Fruit fly (Drosophila melanogaster): Measurements from ENCODE around the gene CG34273.

CG34273 gene

dm6 chr3R:14470630-14471029 is 46.2 kb upstream of the CG34273 start (continued):
- TF ChIP-seq maf-S (GFP tag; optimal IDR thresholded peaks at IDR 0.05), result no peak
- TF ChIP-seq Sox102F (GFP tag; optimal IDR thresholded peaks at IDR 0.05), result peak; percentile 57
- TF ChIP-seq chn (GFP tag; optimal IDR thresholded peaks at IDR 0.05), result no peak
- peak; percentile 31 for TF ChIP-seq Hr3 (GFP tag; optimal IDR thresholded peaks at IDR 0.05)
- TF ChIP-seq sens-2 (GFP tag; IDR thresholded peaks at IDR 0.05), result no peak
- no peak for TF ChIP-seq CG6791 (GFP tag; IDR thresholded peaks at IDR 0.05; ENCODE audit: partially characterized antibody)
- no peak for TF ChIP-seq sug (tag; optimal IDR thresholded peaks at IDR 0.05)
- TF ChIP-seq Dbx (GFP tag; IDR thresholded peaks at IDR 0.05), result no peak
- peak; percentile 17 to 31 for TF ChIP-seq Pdp1 (GFP tag; optimal IDR thresholded peaks at IDR 0.05)
- peak in 1 of 2 experiments; percentile 26 for TF ChIP-seq Hr51 (GFP tag; optimal IDR thresholded peaks at IDR 0.05)
- no peak for TF ChIP-seq en (GFP tag; optimal IDR thresholded peaks at IDR 0.05)
- TF ChIP-seq Mrtf (GFP tag; IDR thresholded peaks at IDR 0.05), result no peak
- no peak for TF ChIP-seq shn (GFP tag; optimal IDR thresholded peaks at IDR 0.05)
- peak; percentile 33 for TF ChIP-seq CG16863 (GFP tag; optimal IDR thresholded peaks at IDR 0.05)
- no peak for TF ChIP-seq Dfd (GFP tag; optimal IDR thresholded peaks at IDR 0.05)
- TF ChIP-seq CG12769 (tag; optimal IDR thresholded peaks at IDR 0.05), result peak; percentile 11
- TF ChIP-seq exex (tag; optimal IDR thresholded peaks at IDR 0.05), result no peak
- peak; percentile 8 for TF ChIP-seq CG2875 (GFP tag; optimal IDR thresholded peaks at IDR 0.05)
- peak; percentile 43 for TF ChIP-seq CoRest (tag; optimal IDR thresholded peaks at IDR 0.05)
- TF ChIP-seq Abd-B (GFP tag; optimal IDR thresholded peaks at IDR 0.05), result peak; percentile 15
- no peak for TF ChIP-seq vnd (GFP tag; IDR thresholded peaks at IDR 0.05; ENCODE audit: partially characterized antibody)
- TF ChIP-seq CG10274 (GFP tag; optimal IDR thresholded peaks at IDR 0.05), result no peak
- TF ChIP-seq jigr1 (GFP tag; IDR thresholded peaks at IDR 0.05), result no peak
- TF ChIP-seq trem (tag; optimal IDR thresholded peaks at IDR 0.05), result peak; percentile 52
- TF ChIP-seq tx (GFP tag; optimal IDR thresholded peaks at IDR 0.05), result no peak
- no peak for TF ChIP-seq pb (GFP tag; optimal IDR thresholded peaks at IDR 0.05)
- TF ChIP-seq chinmo (GFP tag; IDR thresholded peaks at IDR 0.05; ENCODE audit: partially characterized antibody), result no peak
- TF ChIP-seq CrebB (tag; optimal IDR thresholded peaks at IDR 0.05), result no peak
- TF ChIP-seq CG12236 (GFP tag; optimal IDR thresholded peaks at IDR 0.05), result no peak
- no peak for TF ChIP-seq CG31224 (GFP tag; IDR thresholded peaks at IDR 0.05)
- TF ChIP-seq mirr (GFP tag; optimal IDR thresholded peaks at IDR 0.05), result no peak
- no peak for TF ChIP-seq crol (GFP tag; IDR thresholded peaks at IDR 0.05)
- no peak for TF ChIP-seq insv (GFP tag; optimal IDR thresholded peaks at IDR 0.05)
- TF ChIP-seq CG4404 (GFP tag; IDR thresholded peaks at IDR 0.05), result 0 out of 2 replicates have a peak, but pooled peaks have one; percentile 23
- no peak for TF ChIP-seq al (GFP tag; IDR thresholded peaks at IDR 0.05)
- TF ChIP-seq CG2678 (tag; optimal IDR thresholded peaks at IDR 0.05), result peak; percentile 27
- TF ChIP-seq ranshi (GFP tag; IDR thresholded peaks at IDR 0.05), result no peak; the same call in 1 of the 2 replicates
- TF ChIP-seq Doc3 (GFP tag; IDR thresholded peaks at IDR 0.05; ENCODE audit: partially characterized antibody), result no peak
- TF ChIP-seq Dip3 (GFP tag; optimal IDR thresholded peaks at IDR 0.05), result no peak
- no peak for TF ChIP-seq CG9437 (GFP tag; optimal IDR thresholded peaks at IDR 0.05)
- TF ChIP-seq Max (GFP tag; optimal IDR thresholded peaks at IDR 0.05), result no peak
- peak; percentile 53 for TF ChIP-seq CG4424 (GFP tag; optimal IDR thresholded peaks at IDR 0.05)
- TF ChIP-seq HLH4C (GFP tag; IDR thresholded peaks at IDR 0.05; ENCODE audit: partially characterized antibody), result no peak
- no peak for TF ChIP-seq D19B (GFP tag; optimal IDR thresholded peaks at IDR 0.05)
- peak; percentile 40; the same call in 1 of the 3 replicates for TF ChIP-seq zfh1 (GFP tag; IDR thresholded peaks at IDR 0.05)
- TF ChIP-seq D (optimal IDR thresholded peaks at IDR 0.05), result no peak
- no peak for TF ChIP-seq D (GFP tag; optimal IDR thresholded peaks at IDR 0.05)
- no peak for TF ChIP-seq fd3F (GFP tag; optimal IDR thresholded peaks at IDR 0.05)
- no peak for TF ChIP-seq HmgZ (tag; optimal IDR thresholded peaks at IDR 0.05)
- TF ChIP-seq stwl (tag; optimal IDR thresholded peaks at IDR 0.05), result no peak
- no peak for TF ChIP-seq gcm2 (GFP tag; optimal IDR thresholded peaks at IDR 0.05)
